Fruit fly (Drosophila melanogaster): ENCODE results near the gene Gr93c.
A peak's percentile ranks its signal among the peaks of the same experiment; 100 is the strongest.

The Gr93c gene

dm6 chr3R:21828785-21829486, 16.1 kb downstream of the Gr93c start (continued):
- TF ChIP-seq sc (optimal IDR thresholded peaks at IDR 0.05), result no peak
- peak; percentile 83 for TF ChIP-seq sc (GFP tag; optimal IDR thresholded peaks at IDR 0.05)
- peak; percentile 35 for TF ChIP-seq CG4328 (GFP tag; optimal IDR thresholded peaks at IDR 0.05)
- no peak for TF ChIP-seq hb (GFP tag; IDR thresholded peaks at IDR 0.05; ENCODE audit: partially characterized antibody)
- no peak for TF ChIP-seq NFAT (GFP tag; IDR thresholded peaks at IDR 0.05)
- peak; percentile 58 for TF ChIP-seq CG4707 (GFP tag; optimal IDR thresholded peaks at IDR 0.05)
- no peak for TF ChIP-seq ato (GFP tag; IDR thresholded peaks at IDR 0.05; ENCODE audit: partially characterized antibody)
- peak; percentile 88 for TF ChIP-seq Ssrp (tag; optimal IDR thresholded peaks at IDR 0.05)
- peak; percentile 62 for TF ChIP-seq Max (GFP tag; optimal IDR thresholded peaks at IDR 0.05)
- TF ChIP-seq CG9609 (GFP tag; optimal IDR thresholded peaks at IDR 0.05), result no peak
- no peak for TF ChIP-seq pan (optimal IDR thresholded peaks at IDR 0.05)
- peak in 1 of 2 experiments; percentile 22 for TF ChIP-seq pan (GFP tag; optimal IDR thresholded peaks at IDR 0.05 in 1 of 2, IDR thresholded peaks at IDR 0.05 in 1 of 2)
- peak; percentile 12 for TF ChIP-seq CTCF (GFP tag; optimal IDR thresholded peaks at IDR 0.05)
- TF ChIP-seq CG14860 (GFP tag; IDR thresholded peaks at IDR 0.05; ENCODE audit: partially characterized antibody), result no peak
- peak; percentile 79 for TF ChIP-seq CG9727 (GFP tag; optimal IDR thresholded peaks at IDR 0.05)
- peak; percentile 63 for TF ChIP-seq CG30020 (tag; optimal IDR thresholded peaks at IDR 0.05)
- peak; percentile 59 for TF ChIP-seq bcd (GFP tag; optimal IDR thresholded peaks at IDR 0.05)
- peak; percentile 56 for TF ChIP-seq CG7745 (tag; optimal IDR thresholded peaks at IDR 0.05)
- TF ChIP-seq Sry-β (GFP tag; optimal IDR thresholded peaks at IDR 0.05), result peak; percentile 6
- TF ChIP-seq tna (GFP tag; IDR thresholded peaks at IDR 0.05; ENCODE audit: partially characterized antibody), result no peak
- no peak for TF ChIP-seq CG9876 (GFP tag; optimal IDR thresholded peaks at IDR 0.05)
- TF ChIP-seq croc (GFP tag; conservative IDR thresholded peaks at IDR 0.05), result peak; percentile 77
- TF ChIP-seq Jarid2 (GFP tag; optimal IDR thresholded peaks at IDR 0.05), result no peak
- no peak for TF ChIP-seq Lim3 (GFP tag; IDR thresholded peaks at IDR 0.05)
- peak; percentile 0 for TF ChIP-seq CG7271 (tag; optimal IDR thresholded peaks at IDR 0.05)
- TF ChIP-seq CG8281 (tag; optimal IDR thresholded peaks at IDR 0.05), result peak; percentile 28
- TF ChIP-seq CG5245 (GFP tag; optimal IDR thresholded peaks at IDR 0.05), result peak; percentile 14
- TF ChIP-seq crol (GFP tag; IDR thresholded peaks at IDR 0.05), result peak; percentile 99
- peak; percentile 69 for TF ChIP-seq CG11504 (tag; optimal IDR thresholded peaks at IDR 0.05)
- TF ChIP-seq CG2889 (GFP tag; IDR thresholded peaks at IDR 0.05), result no peak
- peak; percentile 39 for TF ChIP-seq HHEX (GFP tag; optimal IDR thresholded peaks at IDR 0.05)
- TF ChIP-seq Med (GFP tag), result no peak
- TF ChIP-seq CG7963 (GFP tag; IDR thresholded peaks at IDR 0.05; ENCODE audit: partially characterized antibody), result no peak
- no peak for TF ChIP-seq CG3281 (GFP tag; optimal IDR thresholded peaks at IDR 0.05)
- TF ChIP-seq CG31365 (tag; optimal IDR thresholded peaks at IDR 0.05), result no peak
- no peak for TF ChIP-seq CG1647 (GFP tag; optimal IDR thresholded peaks at IDR 0.05)
- TF ChIP-seq stc (GFP tag; IDR thresholded peaks at IDR 0.05), result peak; percentile 48; the same call in 1 of the 2 replicates
- peak; percentile 92 for TF ChIP-seq gem (tag; optimal IDR thresholded peaks at IDR 0.05)
- peak; percentile 35; the same call in 1 of the 2 replicates for TF ChIP-seq ro (GFP tag; IDR thresholded peaks at IDR 0.05)
- TF ChIP-seq ci (GFP tag; IDR thresholded peaks at IDR 0.05), result peak; percentile 73; the same call in 2 of the 3 replicates
- TF ChIP-seq gcm2 (GFP tag; optimal IDR thresholded peaks at IDR 0.05), result no peak
- peak; percentile 72 for TF ChIP-seq CG10431 (GFP tag; optimal IDR thresholded peaks at IDR 0.05)
- TF ChIP-seq ssp (GFP tag; IDR thresholded peaks at IDR 0.05), result peak; percentile 37; the same call in 1 of the 2 replicates
- no peak for TF ChIP-seq CG2129 (GFP tag; IDR thresholded peaks at IDR 0.05; ENCODE audit: partially characterized antibody)
- TF ChIP-seq Doc3 (GFP tag; IDR thresholded peaks at IDR 0.05; ENCODE audit: partially characterized antibody), result no peak
- TF ChIP-seq CG15696 (tag; optimal IDR thresholded peaks at IDR 0.05), result peak; percentile 82
- TF ChIP-seq CG15269 (tag; optimal IDR thresholded peaks at IDR 0.05), result peak; percentile 5
- TF ChIP-seq CG8765 (GFP tag; IDR thresholded peaks at IDR 0.05), result no peak
- TF ChIP-seq CG8290 (GFP tag; optimal IDR thresholded peaks at IDR 0.05), result peak; percentile 78
- TF ChIP-seq CG8290 (tag; optimal IDR thresholded peaks at IDR 0.05), result no peak

Data from whole organism, embryonic.